Worm (Caenorhabditis elegans) whole organism, dauer: ENCODE results near the gene cept-2.
"Not testable (repeated sequence)": the region's sequence is repeated elsewhere in the genome, so short reads cannot be mapped to it uniquely, and the experiment has no call there.

Experiments used
- unc-62 ChIP-seq: sonication (generic microtip); optimal IDR thresholded peaks from 2 replicates; lab custom pipeline; 2017; ENCODE audit warnings: missing biosample characterization, missing genetic modification reagents, missing genetic modification characterization

cept-2 gene

ce11 chrV:14347234-14347826, at the start of gene cept-2:
Gene cept-2 (plus strand): TSS chrV:14347766.
- no peak for TF ChIP-seq unc-62 (GFP tag; lab: Kevin White, UChicago)

DNA sequence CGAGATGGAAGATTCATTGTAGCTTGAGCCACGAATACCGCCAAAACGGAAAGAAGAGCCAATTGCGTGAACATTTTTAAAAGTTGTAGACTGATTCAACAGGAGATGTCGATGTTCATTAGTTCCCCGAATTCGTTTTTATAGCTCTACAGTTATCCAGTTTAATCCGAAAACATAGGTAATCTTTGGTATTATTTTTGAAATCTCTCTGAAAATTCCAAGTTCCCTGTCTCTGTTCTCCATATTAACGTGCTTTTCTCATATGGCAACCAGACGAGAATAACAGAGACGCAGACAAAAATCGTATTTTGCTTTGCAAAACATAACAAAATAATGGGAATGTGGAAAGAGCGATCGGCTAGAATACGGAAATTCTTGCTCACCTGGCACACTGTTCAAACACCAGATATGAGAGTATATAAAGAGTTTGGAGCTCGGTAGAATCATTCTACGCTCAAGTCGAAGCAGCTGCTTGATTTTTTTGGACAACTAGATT, 47.9 kb upstream of the cept-2 start, which contains the start of the genes spig-3 and F14D7.12:
TSS of gene spig-3 (minus strand) at position 101 of the 496 bp plus-strand sequence.
TSS of gene F14D7.12 (plus strand) at position 446 of the 496 bp plus-strand sequence.
- TF ChIP-seq unc-62 (GFP tag; lab: Kevin White, UChicago) = no peak

- TF ChIP-seq unc-62 (GFP tag; lab: Kevin White, UChicago) = no peak
Measured at ce11 chrV:14301076-14301475, 46.5 kb upstream of the cept-2 start, which contains the start of gene F14D7.6. Gene F14D7.6 (plus strand): TSS chrV:14301413.

ce11 chrV:14306771-14307170, 40.8 kb upstream of the cept-2 start, which contains the start of gene spig-4:
Gene spig-4 (minus strand): TSS chrV:14306871.
- not testable (repeated sequence) for TF ChIP-seq unc-62 (GFP tag; lab: Kevin White, UChicago)

DNA sequence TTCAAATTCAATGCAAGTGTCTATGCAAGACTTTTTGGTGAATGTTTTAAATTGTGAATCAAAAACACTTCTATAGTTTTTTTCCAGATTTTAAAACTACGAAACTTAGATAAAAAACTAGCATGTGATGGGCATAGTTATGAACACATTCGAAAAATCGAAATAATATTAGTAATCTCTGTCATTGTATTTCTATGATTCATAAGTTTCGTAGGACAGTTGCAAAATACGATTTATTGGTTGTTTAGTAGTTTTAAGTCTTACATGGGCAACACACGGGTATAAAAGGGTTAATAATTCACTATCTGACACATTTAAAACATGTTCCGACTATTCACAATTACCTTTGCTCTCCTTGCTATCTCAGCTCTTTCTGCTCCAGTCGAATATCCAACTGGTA, 39.4 kb upstream of the cept-2 start, which contains the start of gene spig-5:
TSS of gene spig-5 (plus strand) at position 301 of the 400 bp plus-strand sequence.
- not testable (repeated sequence) for TF ChIP-seq unc-62 (GFP tag; lab: Kevin White, UChicago)

- TF ChIP-seq unc-62 (GFP tag; lab: Kevin White, UChicago) = not testable (repeated sequence)
Measured at ce11 chrV:14309632-14310031, 37.9 kb upstream of the cept-2 start, which contains the start of gene F14D7.14. Gene F14D7.14 (plus strand): TSS chrV:14309932.

DNA sequence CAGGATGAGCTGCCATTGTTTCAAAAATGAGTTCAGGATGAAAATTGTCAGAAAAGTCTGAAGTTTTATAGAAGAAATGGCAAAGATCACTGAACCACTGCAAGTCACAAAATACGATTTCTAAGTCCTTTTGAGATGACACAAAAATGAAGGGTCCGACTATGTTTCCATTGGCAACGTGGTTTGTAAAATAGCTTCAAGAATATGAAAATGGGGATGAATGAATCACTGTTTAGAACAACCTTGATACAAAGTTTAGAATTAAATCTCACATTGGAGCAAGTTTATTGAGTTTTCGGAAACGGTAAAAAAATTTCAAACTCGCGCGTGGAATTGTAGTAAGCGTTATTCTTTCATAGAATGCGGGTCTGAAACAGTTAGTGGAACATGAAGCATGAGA, 36.5 kb upstream of the cept-2 start, which contains the start of gene ddn-3:
TSS of gene ddn-3 (minus strand) at position 101 of the 400 bp plus-strand sequence.
- TF ChIP-seq unc-62 (GFP tag; lab: Kevin White, UChicago) = no peak

DNA sequence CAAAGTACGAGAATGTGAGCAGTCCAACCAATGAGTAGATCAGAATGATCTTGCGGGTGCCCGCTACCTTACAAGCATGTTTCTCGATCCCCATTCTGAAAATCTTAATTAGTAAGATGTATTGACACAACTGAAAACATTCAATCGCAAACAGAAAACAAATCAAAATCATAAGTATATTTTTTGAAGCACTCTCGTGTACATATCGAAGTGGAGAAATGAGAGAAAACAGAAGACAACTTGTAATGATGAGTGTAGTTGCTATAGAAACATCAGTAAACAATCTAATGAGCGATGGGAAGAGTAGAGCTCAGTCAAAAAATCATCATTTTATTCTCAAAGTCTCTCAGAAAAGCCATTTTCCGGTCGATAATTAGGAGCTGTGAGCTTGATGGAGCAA, 34.9 kb upstream of the cept-2 start, which contains the start of gene F14D7.8:
TSS of gene F14D7.8 (minus strand) at position 101 of the 400 bp plus-strand sequence.
- no peak for TF ChIP-seq unc-62 (GFP tag; lab: Kevin White, UChicago)

DNA sequence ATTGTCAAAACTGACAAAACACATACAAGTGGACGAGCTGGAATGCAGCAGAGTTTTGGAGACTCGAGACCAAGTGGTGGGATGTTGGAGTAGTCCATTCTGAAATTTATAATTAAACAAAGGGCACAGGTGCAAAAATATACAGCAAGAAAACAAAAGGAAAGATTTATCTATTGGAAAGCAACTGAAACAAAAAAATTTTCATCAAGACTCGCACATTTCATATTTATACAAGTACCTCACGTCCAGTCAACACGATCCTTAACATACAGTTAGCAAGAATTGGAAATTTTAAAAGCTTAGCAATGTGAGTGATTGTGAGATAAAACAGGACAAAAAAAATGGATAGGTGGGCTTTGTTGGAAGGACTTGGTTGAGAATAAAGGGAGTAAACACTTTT, 33.3 kb upstream of the cept-2 start, which contains the start of gene F47B8.1:
TSS of gene F47B8.1 (minus strand) at position 101 of the 400 bp plus-strand sequence.
- TF ChIP-seq unc-62 (GFP tag; lab: Kevin White, UChicago) = no peak

- TF ChIP-seq unc-62 (GFP tag; lab: Kevin White, UChicago) = no peak
Measured at ce11 chrV:14316525-14316924, 31.0 kb upstream of the cept-2 start, which contains the start of gene F47B8.2. Gene F47B8.2 (minus strand): TSS chrV:14316625.

- no peak for TF ChIP-seq unc-62 (GFP tag; lab: Kevin White, UChicago)
Measured at ce11 chrV:14317204-14317603, 30.4 kb upstream of the cept-2 start.

ce11 chrV:14317621-14318020, 29.9 kb upstream of the cept-2 start:
- no peak for TF ChIP-seq unc-62 (GFP tag; lab: Kevin White, UChicago)

DNA sequence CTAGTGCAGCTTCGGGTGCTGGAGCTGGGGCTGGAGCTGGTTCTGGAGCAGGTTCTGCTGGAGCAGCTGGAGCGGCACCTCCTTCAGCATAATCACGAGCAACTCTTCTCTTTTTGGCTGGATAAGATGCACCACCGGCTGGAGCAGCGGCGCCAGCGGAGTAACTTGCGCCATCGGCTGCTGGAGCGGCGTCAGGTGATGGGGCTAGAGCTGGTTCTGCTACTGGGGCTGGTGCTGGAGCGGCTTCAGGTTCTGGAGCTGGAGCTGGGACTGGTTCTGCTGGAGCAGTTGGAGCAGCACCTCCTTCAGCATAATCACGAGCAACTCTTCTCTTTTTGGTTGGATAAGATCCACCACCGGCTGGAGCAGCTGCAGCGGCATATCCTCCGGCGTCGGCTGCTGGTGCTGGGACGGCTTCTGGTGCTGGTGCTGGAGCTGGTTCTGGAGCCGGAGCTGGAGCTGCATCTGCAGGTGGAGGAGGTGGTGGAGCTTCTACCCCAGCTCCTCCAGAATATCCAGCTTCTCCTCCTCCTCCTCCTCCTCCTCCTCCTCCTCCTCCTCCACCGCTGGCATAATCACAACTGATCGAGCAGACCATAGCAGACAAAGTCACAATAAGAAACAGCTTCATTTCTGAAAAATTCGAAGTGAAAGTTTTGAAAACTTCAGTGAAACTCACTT, 28.3 kb upstream of the cept-2 start, which contains the start of gene F47B8.13:
TSS of gene F47B8.13 (minus strand) at position 631 of the 681 bp plus-strand sequence.
- no peak for TF ChIP-seq unc-62 (GFP tag; lab: Kevin White, UChicago)

DNA sequence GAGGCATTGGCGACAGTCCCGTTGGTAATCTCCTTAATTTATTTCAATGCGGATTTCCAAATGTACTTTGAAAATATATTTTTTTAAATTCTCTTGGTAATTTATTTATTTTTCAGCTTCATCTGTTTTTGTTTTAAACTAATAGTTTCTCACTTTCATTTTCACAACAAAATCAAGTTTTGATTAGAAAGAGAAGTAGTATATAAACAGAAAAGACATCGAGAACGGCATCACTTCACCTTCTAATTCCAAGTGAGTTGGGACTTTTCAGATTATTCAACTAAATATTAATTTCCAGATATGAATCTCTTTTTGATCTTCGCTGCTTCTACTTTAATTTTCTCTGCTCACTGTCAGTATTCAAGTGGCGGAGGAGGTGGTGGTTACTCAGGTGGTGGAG, 27.3 kb upstream of the cept-2 start, which contains the start of gene F47B8.14:
TSS of gene F47B8.14 (plus strand) at position 301 of the 400 bp plus-strand sequence.
- no peak for TF ChIP-seq unc-62 (GFP tag; lab: Kevin White, UChicago)

DNA sequence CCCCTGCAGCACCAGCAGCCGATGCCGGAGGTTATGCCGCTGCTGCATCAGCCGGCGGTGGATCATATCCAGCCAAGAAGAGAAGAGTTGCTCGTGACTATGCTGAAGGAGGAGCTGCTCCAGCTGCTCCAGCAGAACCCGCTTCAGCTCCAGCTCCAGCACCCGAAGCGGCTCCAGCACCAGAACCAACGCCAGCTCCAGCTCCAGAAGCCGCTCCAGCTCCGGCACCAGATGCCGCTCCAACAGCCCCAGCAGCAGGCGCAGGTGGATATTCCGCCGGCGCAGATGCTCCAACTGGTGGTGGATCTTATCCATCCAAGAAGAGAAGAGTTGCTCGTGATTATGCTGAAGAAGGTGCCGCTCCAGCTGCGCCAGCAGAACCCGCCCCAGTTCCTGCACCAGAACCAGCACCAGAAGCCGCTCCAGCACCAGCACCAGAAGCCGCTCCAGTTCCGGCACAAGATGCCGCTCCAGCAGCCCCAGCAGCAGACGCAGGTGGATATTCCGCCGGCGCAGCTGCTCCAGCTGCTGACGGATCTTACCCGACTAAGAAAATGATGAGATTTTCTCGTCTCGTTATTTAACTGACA, 26.7 kb upstream of the cept-2 start:
- TF ChIP-seq unc-62 (GFP tag; lab: Kevin White, UChicago) = no peak
